Worm (Caenorhabditis elegans): Measurements from ENCODE around the gene K08E4.2.

The K08E4.2 gene

ce11 chrIV:12032383-12032782, 24.1 kb downstream of the K08E4.2 start (continued):
- TF ChIP-seq lin-11 (tag; optimal IDR thresholded peaks at IDR 0.05): peak; percentile 54
- TF ChIP-seq mab-5 (tag; optimal IDR thresholded peaks at IDR 0.05): no peak

DNA sequence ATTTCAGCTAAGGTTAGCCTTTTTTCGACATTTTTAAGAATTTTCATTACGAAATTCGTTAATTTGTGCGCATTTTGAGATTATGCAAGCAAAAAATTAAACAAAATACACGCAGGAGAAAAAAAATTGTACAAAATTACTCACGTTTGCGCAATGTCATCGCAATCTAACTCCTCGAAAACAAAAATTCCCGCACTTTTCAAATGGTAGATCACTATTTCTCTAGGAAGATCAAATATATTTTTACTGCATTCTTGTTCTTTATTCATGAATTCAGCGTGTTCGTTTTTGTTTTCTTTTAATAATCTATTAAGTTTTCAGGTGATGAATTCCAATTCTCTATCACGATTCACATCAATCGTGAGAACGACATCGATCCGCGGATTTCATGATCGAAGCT, 25.5 kb downstream of the K08E4.2 start, which contains the start of the genes T12G3.6 and mrpl-51:
Gene T12G3.6, minus strand, starts transcription at position 269 of the 400 bp plus-strand sequence.
Gene mrpl-51, plus strand, starts transcription at position 322 of the 400 bp plus-strand sequence.
- TF ChIP-seq nhr-129 (tag; optimal IDR thresholded peaks at IDR 0.05) (no peak), nhr-12 (tag; optimal IDR thresholded peaks at IDR 0.05) (no peak), mdl-1 (tag; optimal IDR thresholded peaks at IDR 0.05) (no peak), gmeb-1 (tag; optimal IDR thresholded peaks at IDR 0.05) (no peak), sma-3 (GFP tag; optimal IDR thresholded peaks at IDR 0.05) (no peak), unc-39 (tag; optimal IDR thresholded peaks at IDR 0.05) (no peak), ztf-11 (tag; optimal IDR thresholded peaks at IDR 0.05) (no peak), nhr-6 (tag; optimal IDR thresholded peaks at IDR 0.05) (no peak), snpc-4 (tag; optimal IDR thresholded peaks at IDR 0.05) (no peak), R02D3.7 (tag; optimal IDR thresholded peaks at IDR 0.05) (no peak), ceh-82 (tag; optimal IDR thresholded peaks at IDR 0.05) (no peak), F13H6.1 (tag; optimal IDR thresholded peaks at IDR 0.05) (no peak), elt-1 (tag; optimal IDR thresholded peaks at IDR 0.05) (no peak), fos-1 (tag; optimal IDR thresholded peaks at IDR 0.05) (no peak), unc-55 (GFP tag; optimal IDR thresholded peaks at IDR 0.05) (no peak), nhr-10 (tag; optimal IDR thresholded peaks at IDR 0.05) (no peak), lin-39 (tag; optimal IDR thresholded peaks at IDR 0.05) (no peak), peb-1 (tag; optimal IDR thresholded peaks at IDR 0.05) (no peak), mbf-1 (tag; optimal IDR thresholded peaks at IDR 0.05) (no peak), ZK546.5 (tag; optimal IDR thresholded peaks at IDR 0.05) (no peak)

- TF ChIP-seq nhr-77 (tag; optimal IDR thresholded peaks at IDR 0.05): no peak
- TF ChIP-seq lsy-2 (tag; optimal IDR thresholded peaks at IDR 0.05): peak; percentile 18 to 80
- TF ChIP-seq F13H6.1 (tag; optimal IDR thresholded peaks at IDR 0.05): peak; percentile 30
- peak; percentile 63 for TF ChIP-seq nhr-129 (tag; optimal IDR thresholded peaks at IDR 0.05)
- TF ChIP-seq lin-13 (GFP tag; optimal IDR thresholded peaks at IDR 0.05): peak; percentile 31
- TF ChIP-seq mab-5 (tag; optimal IDR thresholded peaks at IDR 0.05): no peak
- TF ChIP-seq unc-55 (GFP tag; optimal IDR thresholded peaks at IDR 0.05): peak; percentile 77
- TF ChIP-seq aly-2 (tag; optimal IDR thresholded peaks at IDR 0.05): no peak
- TF ChIP-seq C34F6.9 (tag; optimal IDR thresholded peaks at IDR 0.05): peak; percentile 63
- no peak for TF ChIP-seq mdl-1 (tag; optimal IDR thresholded peaks at IDR 0.05)
- peak; percentile 5 for TF ChIP-seq sma-9 (GFP tag; optimal IDR thresholded peaks at IDR 0.05)
- no peak for TF ChIP-seq sma-9 (tag; optimal IDR thresholded peaks at IDR 0.05)
- TF ChIP-seq gmeb-1 (tag; optimal IDR thresholded peaks at IDR 0.05): peak; percentile 25
- peak; percentile 9 for TF ChIP-seq fos-1 (tag; optimal IDR thresholded peaks at IDR 0.05)
- peak; percentile 9 for TF ChIP-seq nhr-25 (tag; optimal IDR thresholded peaks at IDR 0.05)
- no peak for TF ChIP-seq ztf-4 (tag; optimal IDR thresholded peaks at IDR 0.05)
- peak; percentile 23 for TF ChIP-seq blmp-1 (tag; optimal IDR thresholded peaks at IDR 0.05; ENCODE audit: insufficient read depth)
Observed at ce11 chrIV:12029722-12030182, 26.7 kb downstream of the K08E4.2 start, which contains the start of gene T12G3.11. TSS of gene T12G3.11 (minus strand) at chrIV:12029772.

ce11 chrIV:12029074-12029473, 27.4 kb downstream of the K08E4.2 start, which contains the start of gene tgn-38:
TSS of gene tgn-38 (minus strand) at chrIV:12029174.
- TF ChIP-seq F13H6.1 (tag; optimal IDR thresholded peaks at IDR 0.05): no peak
- peak; percentile 22 for TF ChIP-seq nhr-129 (tag; optimal IDR thresholded peaks at IDR 0.05)

ce11 chrIV:12021360-12021759, 35.1 kb downstream of the K08E4.2 start:
- no peak for TF ChIP-seq lsy-2 (tag; optimal IDR thresholded peaks at IDR 0.05)
- no peak for TF ChIP-seq elt-3 (tag; optimal IDR thresholded peaks at IDR 0.05)
- TF ChIP-seq gmeb-1 (tag; optimal IDR thresholded peaks at IDR 0.05): no peak
- TF ChIP-seq nhr-25 (tag; optimal IDR thresholded peaks at IDR 0.05): peak; percentile 80
- TF ChIP-seq nhr-10 (tag; optimal IDR thresholded peaks at IDR 0.05): no peak
- no peak for TF ChIP-seq lin-39 (tag; optimal IDR thresholded peaks at IDR 0.05)
- TF ChIP-seq sem-4 (tag; optimal IDR thresholded peaks at IDR 0.05): no peak
- TF ChIP-seq Y55F3AM.14 (GFP tag; optimal IDR thresholded peaks at IDR 0.05): no peak
- TF ChIP-seq fos-1 (tag; optimal IDR thresholded peaks at IDR 0.05): peak; percentile 12
- no peak for TF ChIP-seq ceh-82 (tag; optimal IDR thresholded peaks at IDR 0.05)
- TF ChIP-seq snpc-4 (tag; optimal IDR thresholded peaks at IDR 0.05): no peak
- no peak for TF ChIP-seq ama-1 (optimal IDR thresholded peaks at IDR 0.05)
- no peak for TF ChIP-seq nhr-23 (tag; optimal IDR thresholded peaks at IDR 0.05)
- TF ChIP-seq egl-27 (tag; optimal IDR thresholded peaks at IDR 0.05): no peak
- no peak for TF ChIP-seq sma-3 (GFP tag; optimal IDR thresholded peaks at IDR 0.05)
- no peak for TF ChIP-seq F13H6.1 (tag; optimal IDR thresholded peaks at IDR 0.05)
- TF ChIP-seq unc-55 (GFP tag; optimal IDR thresholded peaks at IDR 0.05): no peak
- TF ChIP-seq nhr-129 (tag; optimal IDR thresholded peaks at IDR 0.05): peak; percentile 57
- TF ChIP-seq C34F6.9 (tag; optimal IDR thresholded peaks at IDR 0.05): no peak
- TF ChIP-seq dmd-4 (tag; optimal IDR thresholded peaks at IDR 0.05): no peak
- no peak for TF ChIP-seq nhr-6 (tag; optimal IDR thresholded peaks at IDR 0.05)
- no peak for TF ChIP-seq nhr-77 (tag; optimal IDR thresholded peaks at IDR 0.05)
- TF ChIP-seq nhr-237 (tag; optimal IDR thresholded peaks at IDR 0.05): no peak
- TF ChIP-seq ZK546.5 (tag; optimal IDR thresholded peaks at IDR 0.05): no peak
- TF ChIP-seq skn-1 (tag; optimal IDR thresholded peaks at IDR 0.05): no peak
- TF ChIP-seq aly-2 (tag; optimal IDR thresholded peaks at IDR 0.05): no peak
- TF ChIP-seq nhr-12 (tag; optimal IDR thresholded peaks at IDR 0.05): no peak
- no peak for TF ChIP-seq lin-13 (GFP tag; optimal IDR thresholded peaks at IDR 0.05)
- TF ChIP-seq unc-39 (tag; optimal IDR thresholded peaks at IDR 0.05): no peak
- TF ChIP-seq elt-1 (tag; optimal IDR thresholded peaks at IDR 0.05): no peak
- TF ChIP-seq blmp-1 (tag; optimal IDR thresholded peaks at IDR 0.05; ENCODE audit: insufficient read depth): peak; percentile 58
- peak; percentile 65 for TF ChIP-seq sma-9 (GFP tag; optimal IDR thresholded peaks at IDR 0.05)
- no peak for TF ChIP-seq sma-9 (tag; optimal IDR thresholded peaks at IDR 0.05)

Data from whole organism, L2 larva.